Worm (Caenorhabditis elegans) whole organism, L1 larva: ENCODE data around the gene F23H12.7.

ENCODE experiments used
- C04F5.9 ChIP-seq: sonication (generic microtip); optimal IDR thresholded peaks from 2 replicates; lab custom pipeline; 2016; ENCODE audit warnings: missing genetic modification characterization, missing compliant biosample characterization
- ces-1 ChIP-seq: fragments of 150-350 bp; optimal IDR thresholded peaks from 2 replicates; lab custom pipeline; 2014; ENCODE audit warnings: missing biosample characterization, missing genetic modification reagents, missing genetic modification characterization
- dsc-1 ChIP-seq: sonication (generic microtip); optimal IDR thresholded peaks from 2 replicates; lab custom pipeline; 2016; ENCODE audit warnings: mild to moderate bottlenecking, missing genetic modification characterization, missing compliant biosample characterization
- efl-1 ChIP-seq, 4 experiments: fragments of 150-350 bp; optimal IDR thresholded peaks in 3 of 4; peaks in 1 of 4; 1 replicate in 1 of 4; 2 replicates in 3 of 4; lab custom pipeline; 2014; ENCODE audit warnings: missing biosample characterization in 2 of 4, missing genetic modification characterization in 2 of 4, missing genetic modification reagents in 2 of 4
- hpl-2 ChIP-seq: fragments of 150-350 bp; optimal IDR thresholded peaks from 2 replicates; lab custom pipeline; 2014; ENCODE audit warnings: missing biosample characterization, missing genetic modification reagents, missing genetic modification characterization
- lin-14 ChIP-seq: fragments of 200-800 bp; sonication (Bioruptor generic); optimal IDR thresholded peaks from 2 replicates; lab custom pipeline; 2018; ENCODE audit warnings: mild to moderate bottlenecking, missing genetic modification characterization, moderate library complexity, missing compliant biosample characterization
- nhr-11 ChIP-seq: fragments of 150-350 bp; optimal IDR thresholded peaks from 2 replicates; lab custom pipeline; 2014; ENCODE audit warnings: missing biosample characterization, missing genetic modification characterization
- unc-86 ChIP-seq: sonication (generic microtip); optimal IDR thresholded peaks from 2 replicates; lab custom pipeline; 2016; ENCODE audit warnings: missing genetic modification characterization, missing compliant biosample characterization
- ztf-11 ChIP-seq, 2 experiments: sonication (generic microtip); optimal IDR thresholded peaks; 2 replicates each; lab custom pipeline; 2016 to 2017; ENCODE audit warnings: missing genetic modification characterization in 2 of 2, missing biosample characterization in 1 of 2, missing compliant biosample characterization in 1 of 2

F23H12.7 gene

ce11 chrV:12421360-12421759 is 49.9 kb downstream of the F23H12.7 start:
- TF ChIP-seq efl-1 (optimal IDR thresholded peaks at IDR 0.05; lab: Kevin White, UChicago) (no peak), efl-1 (GFP tag; optimal IDR thresholded peaks at IDR 0.05 in 1 of 2; lab: Kevin White, UChicago) (no peak), nhr-11 (tag; lab: Kevin White, UChicago) (no peak), dsc-1 (tag; lab: Kevin White, UChicago) (no peak), ces-1 (GFP tag; lab: Kevin White, UChicago) (no peak), unc-86 (tag; lab: Kevin White, UChicago) (no peak), lin-14 (GFP tag; lab: Kevin White, UChicago) (peak; percentile 48), hpl-2 (GFP tag; lab: Kevin White, UChicago) (no peak), C04F5.9 (no peak), ztf-11 (tag; optimal IDR thresholded peaks at IDR 0.05; lab: Kevin White, UChicago) (no peak)
